Fruit fly (Drosophila melanogaster) whole organism, embryonic: ENCODE measurements around the gene CG13028.

Experiments
- Bgb ChIP-seq: fragments of 200-800 bp; sonication (Bioruptor generic); IDR thresholded peaks from 2 replicates; pipeline ENCODE4 v1.3.6; 2022; ENCODE audit warnings: missing biosample characterization, missing genetic modification characterization; ENCODE audit not compliant: partially characterized antibody
- CG1024 ChIP-seq: fragments of 200-800 bp; sonication (Bioruptor generic); IDR thresholded peaks from 2 replicates; pipeline ENCODE4 v1.3.6; 2022; ENCODE audit warnings: missing biosample characterization, missing genetic modification characterization
- CG10979 ChIP-seq: fragments of 200-800 bp; sonication (Bioruptor generic); optimal IDR thresholded peaks from 2 replicates; lab custom pipeline; 2018; ENCODE audit warnings: missing biosample characterization, mild to moderate bottlenecking, missing genetic modification characterization, moderate library complexity
- CG11247 ChIP-seq: fragments of 200-800 bp; sonication (Bioruptor generic); IDR thresholded peaks from 2 replicates; pipeline ENCODE4 v1.3.6; 2022; ENCODE audit warnings: missing biosample characterization, missing genetic modification characterization
- CG11696 ChIP-seq: fragments of 200-800 bp; sonication (Bioruptor generic); IDR thresholded peaks from 2 replicates; pipeline ENCODE4 v1.3.6; 2022; ENCODE audit warnings: missing biosample characterization, missing genetic modification characterization
- CG12769 ChIP-seq: fragments of 200-800 bp; sonication (Bioruptor generic); optimal IDR thresholded peaks from 2 replicates; lab custom pipeline; 2019; ENCODE audit warnings: missing biosample characterization, mild to moderate bottlenecking, missing genetic modification characterization, moderate library complexity
- CG15514 ChIP-seq: fragments of 200-800 bp; sonication (Bioruptor generic); optimal IDR thresholded peaks from 3 replicates; lab custom pipeline; 2017; ENCODE audit warnings: missing biosample characterization, missing genetic modification characterization, mild to moderate bottlenecking, moderate library complexity, missing genetic modification reagents
- CG2199 ChIP-seq: fragments of 200-800 bp; sonication (Bioruptor generic); IDR thresholded peaks from 3 replicates; pipeline ENCODE4 v1.3.6; 2022; ENCODE audit warnings: missing biosample characterization, missing genetic modification characterization
- CG2678 ChIP-seq: fragments of 200-800 bp; sonication (Bioruptor generic); optimal IDR thresholded peaks from 3 replicates; lab custom pipeline; 2019; ENCODE audit warnings: missing biosample characterization, mild to moderate bottlenecking, missing genetic modification characterization, moderate library complexity
- CG30020 ChIP-seq: fragments of 200-800 bp; optimal IDR thresholded peaks from 2 replicates; lab custom pipeline; 2019; ENCODE audit warnings: missing biosample characterization, mild to moderate bottlenecking, missing genetic modification characterization, moderate library complexity
- CG32532 ChIP-seq: fragments of 200-800 bp; sonication (Bioruptor generic); IDR thresholded peaks from 2 replicates; pipeline ENCODE4 v1.3.6; 2022; ENCODE audit warnings: missing biosample characterization, missing genetic modification characterization
- CG34376 ChIP-seq: fragments of 200-800 bp; sonication (Bioruptor generic); optimal IDR thresholded peaks from 2 replicates; lab custom pipeline; 2018; ENCODE audit warnings: missing biosample characterization, mild to moderate bottlenecking, missing genetic modification characterization
- CG34422 ChIP-seq: fragments of 200-800 bp; sonication (Bioruptor generic); IDR thresholded peaks from 3 replicates; pipeline ENCODE4 v1.3.6; 2022; ENCODE audit warnings: missing biosample characterization, missing genetic modification characterization
- CG3838 ChIP-seq: fragments of 200-800 bp; sonication (Bioruptor generic); optimal IDR thresholded peaks from 3 replicates; lab custom pipeline; 2016; ENCODE audit warnings: missing biosample characterization, missing genetic modification characterization
- CG42726 ChIP-seq: fragments of 200-800 bp; sonication (Bioruptor generic); IDR thresholded peaks from 2 replicates; pipeline ENCODE4 v1.3.6; 2022; ENCODE audit warnings: missing biosample characterization, missing genetic modification characterization; ENCODE audit not compliant: partially characterized antibody
- CG43689 ChIP-seq: fragments of 200-800 bp; sonication (Bioruptor generic); IDR thresholded peaks from 2 replicates; pipeline ENCODE4 v1.3.6; 2022; ENCODE audit warnings: missing biosample characterization, missing genetic modification characterization
- CG6654 ChIP-seq: fragments of 200-800 bp; sonication (Bioruptor generic); optimal IDR thresholded peaks from 2 replicates; lab custom pipeline; 2017; ENCODE audit warnings: missing biosample characterization, mild to moderate bottlenecking, missing genetic modification characterization
- CG7372 ChIP-seq: fragments of 200-800 bp; sonication (Bioruptor generic); IDR thresholded peaks from 2 replicates; pipeline ENCODE4 v1.3.6; 2022; ENCODE audit warnings: missing biosample characterization, missing genetic modification characterization
- CG7928 ChIP-seq: fragments of 200-800 bp; sonication (Bioruptor generic); optimal IDR thresholded peaks from 2 replicates; lab custom pipeline; 2017; ENCODE audit warnings: missing biosample characterization, mild to moderate bottlenecking, missing genetic modification characterization
- CG8089 ChIP-seq: fragments of 200-800 bp; sonication (Bioruptor generic); optimal IDR thresholded peaks from 3 replicates; lab custom pipeline; 2016; ENCODE audit warnings: missing biosample characterization, missing genetic modification characterization
- CG9215 ChIP-seq: fragments of 200-800 bp; sonication (Bioruptor generic); IDR thresholded peaks from 2 replicates; pipeline ENCODE4 v1.3.6; 2022; ENCODE audit warnings: missing biosample characterization, missing genetic modification characterization
- CoRest ChIP-seq: fragments of 200-800 bp; sonication (Bioruptor generic); optimal IDR thresholded peaks from 3 replicates; lab custom pipeline; 2018; ENCODE audit warnings: missing biosample characterization, mild to moderate bottlenecking, missing genetic modification characterization, moderate library complexity
- CrebB ChIP-seq: fragments of 200-800 bp; sonication (Bioruptor generic); optimal IDR thresholded peaks from 3 replicates; lab custom pipeline; 2018; ENCODE audit warnings: missing biosample characterization, mild to moderate bottlenecking, missing genetic modification characterization
- D19B ChIP-seq: fragments of 200-800 bp; sonication (Bioruptor generic); optimal IDR thresholded peaks from 2 replicates; lab custom pipeline; 2017; ENCODE audit warnings: missing biosample characterization, mild to moderate bottlenecking, missing genetic modification characterization
- Dip2 ChIP-seq: fragments of 200-800 bp; sonication (Bioruptor generic); IDR thresholded peaks from 2 replicates; pipeline ENCODE4 v1.3.6; 2022; ENCODE audit warnings: missing biosample characterization, missing genetic modification characterization
- Doc3 ChIP-seq: fragments of 200-800 bp; sonication (Bioruptor generic); IDR thresholded peaks from 3 replicates; pipeline ENCODE4 v1.3.6; 2022; ENCODE audit warnings: missing biosample characterization, missing genetic modification characterization; ENCODE audit not compliant: partially characterized antibody
- Ets65A ChIP-seq: fragments of 200-800 bp; sonication (Bioruptor generic); peaks from one replicate; lab custom pipeline; 2016; ENCODE audit warnings: missing biosample characterization, missing genetic modification characterization
- Hand ChIP-seq: fragments of 200-800 bp; sonication (Bioruptor generic); optimal IDR thresholded peaks from 2 replicates; lab custom pipeline; 2017; ENCODE audit warnings: mild to moderate bottlenecking, missing biosample characterization, missing genetic modification reagents, missing genetic modification characterization
- Ssrp ChIP-seq: fragments of 200-800 bp; sonication (Bioruptor generic); optimal IDR thresholded peaks from 2 replicates; lab custom pipeline; 2018; ENCODE audit warnings: missing biosample characterization, mild to moderate bottlenecking, missing genetic modification characterization, moderate library complexity
- Stat92E ChIP-seq, 3 experiments: fragments of >200 bp in 2 of 3; fragments of 200-800 bp in 1 of 3; sonication (Bioruptor generic) in 1 of 3; optimal IDR thresholded peaks; 2 replicates each; lab custom pipeline; 2017 to 2019; ENCODE audit warnings: missing biosample characterization in 3 of 3, missing genetic modification characterization in 3 of 3, mild to moderate bottlenecking in 1 of 3, moderate library complexity in 1 of 3
- Vsx1 ChIP-seq: fragments of 200-800 bp; sonication (Bioruptor generic); optimal IDR thresholded peaks from 2 replicates; lab custom pipeline; 2017; ENCODE audit warnings: missing biosample characterization, mild to moderate bottlenecking, missing genetic modification characterization, missing genetic modification reagents
- al ChIP-seq: fragments of 200-800 bp; sonication (Bioruptor generic); IDR thresholded peaks from 2 replicates; pipeline ENCODE4 v1.3.6; 2022; ENCODE audit warnings: missing biosample characterization, missing genetic modification characterization
- cg ChIP-seq: fragments of 200-800 bp; sonication (Bioruptor generic); optimal IDR thresholded peaks from 3 replicates; lab custom pipeline; 2019; ENCODE audit warnings: missing biosample characterization, mild to moderate bottlenecking, missing genetic modification characterization, moderate library complexity
- chif ChIP-seq, 2 experiments: fragments of 200-800 bp; sonication (Bioruptor generic); optimal IDR thresholded peaks; 3 replicates each; lab custom pipeline; 2016; ENCODE audit warnings: missing biosample characterization in 2 of 2, missing genetic modification characterization in 2 of 2
- chn ChIP-seq: fragments of 200-800 bp; sonication (Bioruptor generic); optimal IDR thresholded peaks from 2 replicates; lab custom pipeline; 2016; ENCODE audit warnings: missing biosample characterization, missing genetic modification characterization
- ci ChIP-seq: fragments of 200-800 bp; sonication (Bioruptor generic); IDR thresholded peaks from 3 replicates; pipeline ENCODE4 v1.3.6; 2022; ENCODE audit warnings: missing biosample characterization, missing genetic modification characterization
- dimm ChIP-seq: fragments of 200-800 bp; sonication (Bioruptor generic); IDR thresholded peaks from 2 replicates; pipeline ENCODE4 v1.3.6; 2022; ENCODE audit warnings: missing biosample characterization, missing genetic modification characterization
- eve ChIP-seq, 2 experiments: fragments of >200 bp; optimal IDR thresholded peaks; 2 replicates each; lab custom pipeline; 2017; ENCODE audit warnings: missing biosample characterization in 2 of 2, missing genetic modification characterization in 2 of 2
- gce ChIP-seq: fragments of 200-800 bp; sonication (Bioruptor generic); IDR thresholded peaks from 3 replicates; pipeline ENCODE4 v1.3.6; 2022; ENCODE audit warnings: missing biosample characterization, missing genetic modification characterization
- gt ChIP-seq: fragments of 200-800 bp; sonication (Bioruptor generic); IDR thresholded peaks from 2 replicates; pipeline ENCODE4 v1.3.6; 2022; ENCODE audit warnings: missing biosample characterization, missing genetic modification characterization
- hbn ChIP-seq: fragments of 200-800 bp; sonication (Bioruptor generic); IDR thresholded peaks from 2 replicates; pipeline ENCODE4 v1.3.6; 2022; ENCODE audit warnings: missing biosample characterization, missing genetic modification characterization; ENCODE audit not compliant: partially characterized antibody
- nom ChIP-seq: fragments of 200-800 bp; sonication (Bioruptor generic); optimal IDR thresholded peaks from 2 replicates; lab custom pipeline; 2017; ENCODE audit warnings: missing biosample characterization, missing genetic modification characterization, mild to moderate bottlenecking, moderate library complexity, missing genetic modification reagents
- onecut ChIP-seq: fragments of 200-800 bp; sonication (Bioruptor generic); IDR thresholded peaks from 2 replicates; pipeline ENCODE4 v1.3.6; 2022; ENCODE audit warnings: missing biosample characterization, missing genetic modification characterization
- pita ChIP-seq: fragments of 200-800 bp; sonication (Bioruptor generic); optimal IDR thresholded peaks from 2 replicates; lab custom pipeline; 2017; ENCODE audit warnings: missing biosample characterization, mild to moderate bottlenecking, missing genetic modification characterization
- rib ChIP-seq: fragments of 200-800 bp; sonication (Bioruptor generic); IDR thresholded peaks from 2 replicates; pipeline ENCODE4 v1.3.6; 2022; ENCODE audit warnings: missing biosample characterization, missing genetic modification characterization
- run ChIP-seq: fragments of 200-800 bp; sonication (Bioruptor generic); optimal IDR thresholded peaks from 3 replicates; lab custom pipeline; 2018; ENCODE audit warnings: missing biosample characterization, mild to moderate bottlenecking, missing genetic modification characterization
- twi ChIP-seq: fragments of 200-800 bp; optimal IDR thresholded peaks from 2 replicates; lab custom pipeline; 2019; ENCODE audit warnings: missing biosample characterization, mild to moderate bottlenecking, missing genetic modification characterization, moderate library complexity
- unc-4 ChIP-seq: fragments of 200-800 bp; sonication (Bioruptor generic); IDR thresholded peaks from 2 replicates; pipeline ENCODE4 v1.3.6; 2022; ENCODE audit warnings: missing biosample characterization, missing genetic modification characterization; ENCODE audit not compliant: partially characterized antibody

The CG13028 gene

dm6 chr3L:16927375-16927774 is 4.3 kb downstream of the CG13028 start, which contains the start of gene CG13023:
Gene CG13023, minus strand, starts transcription at chr3L:16927434.
- no peak for TF ChIP-seq Hand (GFP tag; lab: Kevin White, UChicago)
- peak; percentile 62 for TF ChIP-seq nom
- no peak for TF ChIP-seq Vsx1 (GFP tag; lab: Kevin White, UChicago)
- TF ChIP-seq CG2678 (tag; lab: Kevin White, UChicago) = no peak

DNA sequence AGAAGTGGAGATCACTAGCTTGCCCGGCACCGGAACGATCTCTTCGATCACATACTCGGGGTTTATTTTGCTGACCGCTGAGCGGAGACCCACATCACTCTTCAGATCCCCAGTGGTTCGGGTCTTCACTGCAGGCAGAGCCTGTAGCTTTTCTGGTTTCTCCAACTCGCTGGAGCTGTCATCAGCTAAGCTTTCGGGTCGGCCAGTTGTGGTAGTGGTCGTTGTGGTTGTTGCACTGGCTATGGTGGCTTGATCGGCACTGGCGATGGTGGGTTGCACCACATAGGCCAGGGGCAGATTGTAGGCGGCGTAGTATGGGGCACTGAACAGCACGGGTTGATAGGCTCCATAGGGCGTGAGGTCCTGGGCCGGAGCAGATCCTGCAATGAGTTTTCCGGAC is 7.5 kb downstream of the CG13028 start:
- no peak for TF ChIP-seq CG10979 (tag; lab: Kevin White, UChicago)
- no peak for TF ChIP-seq gt (GFP tag; lab: Robert Waterston, UW)
- TF ChIP-seq CG11247 = 0 out of 2 replicates have a peak, but pooled peaks have one; percentile 13
- TF ChIP-seq CG12769 = no peak
- TF ChIP-seq CG9215 = no peak
- TF ChIP-seq CG15514 (GFP tag; lab: Kevin White, UChicago) = no peak
- no peak for TF ChIP-seq CG8089 (GFP tag; lab: Kevin White, UChicago)
- TF ChIP-seq chn = no peak
- no peak for TF ChIP-seq CG3838 (GFP tag; lab: Kevin White, UChicago)
- TF ChIP-seq al (GFP tag; lab: Robert Waterston, UW) = no peak
- no peak for TF ChIP-seq Dip2 (GFP tag; lab: Robert Waterston, UW)
- no peak for TF ChIP-seq CG11696 (GFP tag; lab: Robert Waterston, UW)
- TF ChIP-seq run (tag; lab: Kevin White, UChicago) = no peak
- TF ChIP-seq Ssrp (tag; lab: Kevin White, UChicago) = no peak
- no peak for TF ChIP-seq CG6654
- peak; percentile 93 for TF ChIP-seq Ets65A
- no peak for TF ChIP-seq eve (GFP tag; optimal IDR thresholded peaks at IDR 0.05; lab: Kevin White, UChicago)
- no peak for TF ChIP-seq CG2678 (tag; lab: Kevin White, UChicago)
- no peak for TF ChIP-seq twi (tag; lab: Kevin White, UChicago)
- no peak for TF ChIP-seq CG43689 (GFP tag; lab: Robert Waterston, UW)
- peak; percentile 73 for TF ChIP-seq pita (GFP tag; lab: Kevin White, UChicago)
- TF ChIP-seq CG32532 (GFP tag; lab: Robert Waterston, UW) = 0 out of 2 replicates have a peak, but pooled peaks have one; percentile 6
- TF ChIP-seq Bgb (GFP tag; lab: Robert Waterston, UW) = 0 out of 2 replicates have a peak, but pooled peaks have one; percentile 20
- no peak for TF ChIP-seq chif (GFP tag; optimal IDR thresholded peaks at IDR 0.05; lab: Kevin White, UChicago)
- TF ChIP-seq CrebB (tag; lab: Kevin White, UChicago) = no peak
- no peak for TF ChIP-seq CoRest (tag; lab: Kevin White, UChicago)
- no peak for TF ChIP-seq CG7928
- peak; percentile 8 for TF ChIP-seq cg (GFP tag; lab: Kevin White, UChicago)
- TF ChIP-seq onecut (GFP tag; lab: Robert Waterston, UW) = no peak
- TF ChIP-seq CG30020 (tag; lab: Kevin White, UChicago) = no peak
- TF ChIP-seq hbn (GFP tag; lab: Robert Waterston, UW) = no peak
- TF ChIP-seq CG1024 = no peak
- TF ChIP-seq Doc3 (GFP tag; lab: Robert Waterston, UW) = no peak
- TF ChIP-seq CG7372 (GFP tag; lab: Robert Waterston, UW) = no peak
- TF ChIP-seq CG42726 (GFP tag; lab: Robert Waterston, UW) = 0 out of 2 replicates have a peak, but pooled peaks have one; percentile 20
- TF ChIP-seq CG34422 (GFP tag; lab: Robert Waterston, UW) = 0 out of 3 replicates have a peak, but pooled peaks have one; percentile 16
- TF ChIP-seq CG2199 = 0 out of 3 replicates have a peak, but pooled peaks have one; percentile 13
- no peak for TF ChIP-seq dimm
- TF ChIP-seq CG34376 (GFP tag; lab: Kevin White, UChicago) = no peak
- 0 out of 3 replicates have a peak, but pooled peaks have one; percentile 21 for TF ChIP-seq ci (GFP tag; lab: Robert Waterston, UW)
- TF ChIP-seq Stat92E (GFP tag; optimal IDR thresholded peaks at IDR 0.05; lab: Kevin White, UChicago) = no peak
- no peak for TF ChIP-seq rib
- peak; percentile 48; the same call in 1 of the 3 replicates for TF ChIP-seq gce (GFP tag; lab: Robert Waterston, UW)
- no peak for TF ChIP-seq unc-4 (GFP tag; lab: Robert Waterston, UW)
- TF ChIP-seq D19B = no peak
